Worm (Caenorhabditis elegans) whole organism, mixed stage, embryonic: ENCODE measurements around the gene C36E8.4.

Experiments used
- blmp-1 ChIP-seq: fragments of 150-350 bp; optimal IDR thresholded peaks from 2 replicates; lab custom pipeline; 2014; ENCODE audit warnings: missing biosample characterization, missing genetic modification characterization
- drap-1 ChIP-seq: fragments of 200-800 bp; sonication (Bioruptor generic); optimal IDR thresholded peaks from 3 replicates; lab custom pipeline; 2018; ENCODE audit warnings: mild to moderate bottlenecking, missing genetic modification characterization, missing compliant biosample characterization
- elt-1 ChIP-seq: sonication (generic microtip); optimal IDR thresholded peaks from 2 replicates; lab custom pipeline; 2017; ENCODE audit warnings: missing genetic modification characterization, mild to moderate bottlenecking, missing compliant biosample characterization, antibody characterized with exemption, moderate library complexity, borderline replicate concordance; ENCODE audit not compliant: insufficient read depth
- elt-3 ChIP-seq: fragments of 150-350 bp; optimal IDR thresholded peaks from 2 replicates; lab custom pipeline; 2014; ENCODE audit warnings: missing biosample characterization, missing genetic modification characterization
- hlh-1 ChIP-seq: fragments of 150-350 bp; optimal IDR thresholded peaks from 2 replicates; lab custom pipeline; 2014; ENCODE audit warnings: missing biosample characterization, missing genetic modification reagents, missing genetic modification characterization
- nhr-28 ChIP-seq: fragments of 150-350 bp; optimal IDR thresholded peaks from 2 replicates; lab custom pipeline; 2014; ENCODE audit warnings: missing biosample characterization, missing genetic modification characterization
- tbx-8 ChIP-seq: fragments of 200-800 bp; sonication (Bioruptor generic); optimal IDR thresholded peaks from 2 replicates; lab custom pipeline; 2018; ENCODE audit warnings: mild to moderate bottlenecking, missing genetic modification characterization, moderate library complexity, missing compliant biosample characterization
- unc-39 ChIP-seq: fragments of 150-350 bp; optimal IDR thresholded peaks from 2 replicates; lab custom pipeline; 2014; ENCODE audit warnings: missing biosample characterization, missing genetic modification characterization
- unc-62 ChIP-seq: fragments of 150-350 bp; optimal IDR thresholded peaks from 2 replicates; lab custom pipeline; 2014; ENCODE audit warnings: missing biosample characterization, missing genetic modification reagents, missing genetic modification characterization
- zip-8 ChIP-seq: fragments of 150-350 bp; optimal IDR thresholded peaks from 2 replicates; lab custom pipeline; 2014; ENCODE audit warnings: missing biosample characterization, missing genetic modification characterization
- ztf-11 ChIP-seq: fragments of 150-350 bp; optimal IDR thresholded peaks from 2 replicates; lab custom pipeline; 2014; ENCODE audit warnings: missing biosample characterization, missing genetic modification characterization

- TF ChIP-seq elt-1, result no peak
- TF ChIP-seq unc-62, result no peak
- TF ChIP-seq ztf-11 (tag; lab: Kevin White, UChicago), result no peak
- TF ChIP-seq tbx-8 (GFP tag; lab: Kevin White, UChicago), result no peak
- TF ChIP-seq drap-1 (GFP tag; lab: Kevin White, UChicago), result no peak
- TF ChIP-seq unc-39, result no peak
- no peak for TF ChIP-seq elt-3 (tag; lab: Kevin White, UChicago)
- no peak for TF ChIP-seq blmp-1 (tag; lab: Kevin White, UChicago)
- no peak for TF ChIP-seq hlh-1 (tag; lab: Kevin White, UChicago)
- TF ChIP-seq zip-8 (tag; lab: Kevin White, UChicago), result no peak
- TF ChIP-seq nhr-28 (tag; lab: Kevin White, UChicago), result no peak
Observed at ce11 chrIII:3972687-3973086, 39.4 kb upstream of the C36E8.4 start, which contains the start of gene R10E9.4.
